Worm (Caenorhabditis elegans): ENCODE data around the gene dyf-18.

ce11 chrIV:11801078-11801477 is at the start of gene dyf-18:
- TF ChIP-seq daf-8 (GFP tag; IDR thresholded peaks at IDR 0.05): no peak
- no peak for TF ChIP-seq Y48G9A.11 (GFP tag; IDR thresholded peaks at IDR 0.05)
- TF ChIP-seq Y105C5A.15 (GFP tag; IDR thresholded peaks at IDR 0.05): no peak
- no peak for TF ChIP-seq rbr-2 (tag; optimal IDR thresholded peaks at IDR 0.05)
- no peak for TF ChIP-seq dpl-1 (GFP tag; optimal IDR thresholded peaks at IDR 0.05)
- TF ChIP-seq pqm-1 (tag; optimal IDR thresholded peaks at IDR 0.05): no peak
- TF ChIP-seq dve-1 (tag; optimal IDR thresholded peaks at IDR 0.05; ENCODE audit: insufficient read depth): no peak
- no peak for TF ChIP-seq nhr-11 (tag; optimal IDR thresholded peaks at IDR 0.05)
- no peak for TF ChIP-seq unc-62 (GFP tag; optimal IDR thresholded peaks at IDR 0.05 in 1 of 2)
- no peak for TF ChIP-seq unc-62 (tag; optimal IDR thresholded peaks at IDR 0.05)
- TF ChIP-seq daf-12 (tag; optimal IDR thresholded peaks at IDR 0.05): no peak
- no peak for TF ChIP-seq nhr-77 (tag; optimal IDR thresholded peaks at IDR 0.05)
- TF ChIP-seq T20F7.1 (GFP tag; optimal IDR thresholded peaks at IDR 0.05): no peak
- no peak for TF ChIP-seq F49E8.2 (tag; optimal IDR thresholded peaks at IDR 0.05; ENCODE audit: borderline replicate concordance)
- TF ChIP-seq egl-27 (tag; optimal IDR thresholded peaks at IDR 0.05): no peak
